Fruit fly (Drosophila melanogaster): ENCODE data around the gene Xrcc2.

Gene Xrcc2

dm6 chrX:18499679-18500187 is at the start of gene Xrcc2, which contains the start of gene Pgant7:
Gene Xrcc2, plus strand, starts transcription at chrX:18500127.
Gene Pgant7, minus strand, starts transcription at chrX:18499986.
- TF ChIP-seq CG34367 (tag; optimal IDR thresholded peaks at IDR 0.05) (no peak), gl (tag; optimal IDR thresholded peaks at IDR 0.05) (no peak), CG17806 (tag; optimal IDR thresholded peaks at IDR 0.05) (no peak), Pif1A (GFP tag; optimal IDR thresholded peaks at IDR 0.05) (no peak), D1 (tag; optimal IDR thresholded peaks at IDR 0.05) (no peak), CG8159 (tag; optimal IDR thresholded peaks at IDR 0.05) (no peak), CG9948 (tag; optimal IDR thresholded peaks at IDR 0.05) (no peak), CG32121 (GFP tag; IDR thresholded peaks at IDR 0.05) (no peak), Snoo (tag; optimal IDR thresholded peaks at IDR 0.05) (no peak), Ets98B (GFP tag; IDR thresholded peaks at IDR 0.05) (no peak), CG13204 (GFP tag; optimal IDR thresholded peaks at IDR 0.05) (no peak), CG12605 (GFP tag; IDR thresholded peaks at IDR 0.05) (no peak)

dm6 chrX:18452717-18453116 is 47.2 kb upstream of the Xrcc2 start:
- no peak for TF ChIP-seq CG34367 (tag; optimal IDR thresholded peaks at IDR 0.05)
- TF ChIP-seq CG10348 (GFP tag; IDR thresholded peaks at IDR 0.05), result no peak
- TF ChIP-seq Snoo (tag; optimal IDR thresholded peaks at IDR 0.05), result no peak
- no peak for TF ChIP-seq D1 (tag; optimal IDR thresholded peaks at IDR 0.05)
- TF ChIP-seq Pif1A (GFP tag; optimal IDR thresholded peaks at IDR 0.05), result no peak
- no peak for TF ChIP-seq CG32121 (GFP tag; IDR thresholded peaks at IDR 0.05)
- no peak for TF ChIP-seq gl (tag; optimal IDR thresholded peaks at IDR 0.05)
- no peak for TF ChIP-seq CG15710 (tag; optimal IDR thresholded peaks at IDR 0.05)
- no peak for TF ChIP-seq CG17806 (tag; optimal IDR thresholded peaks at IDR 0.05)
- no peak for TF ChIP-seq CG12605 (GFP tag; IDR thresholded peaks at IDR 0.05)

- no peak for TF ChIP-seq Pif1B (GFP tag; optimal IDR thresholded peaks at IDR 0.05)
- TF ChIP-seq CG17806 (tag; optimal IDR thresholded peaks at IDR 0.05), result no peak
- TF ChIP-seq gl (tag; optimal IDR thresholded peaks at IDR 0.05), result no peak
- no peak for TF ChIP-seq CG4496 (GFP tag; IDR thresholded peaks at IDR 0.05)
- TF ChIP-seq CG32121 (GFP tag; IDR thresholded peaks at IDR 0.05), result no peak
- TF ChIP-seq CG8301 (tag; optimal IDR thresholded peaks at IDR 0.05), result no peak
- no peak for TF ChIP-seq CG34367 (tag; optimal IDR thresholded peaks at IDR 0.05)
- no peak for TF ChIP-seq D1 (tag; optimal IDR thresholded peaks at IDR 0.05)
- TF ChIP-seq fd96Ca (GFP tag; IDR thresholded peaks at IDR 0.05), result no peak
- TF ChIP-seq rn (GFP tag; IDR thresholded peaks at IDR 0.05), result no peak
- TF ChIP-seq CG13204 (GFP tag; optimal IDR thresholded peaks at IDR 0.05), result no peak
- no peak for TF ChIP-seq Snoo (tag; optimal IDR thresholded peaks at IDR 0.05)
- no peak for TF ChIP-seq EcR (GFP tag; optimal IDR thresholded peaks at IDR 0.05)
- TF ChIP-seq CG14655 (GFP tag; optimal IDR thresholded peaks at IDR 0.05), result no peak
- TF ChIP-seq Ets98B (GFP tag; IDR thresholded peaks at IDR 0.05), result no peak
- TF ChIP-seq CG10348 (GFP tag; IDR thresholded peaks at IDR 0.05), result no peak
- no peak for TF ChIP-seq Pif1A (GFP tag; optimal IDR thresholded peaks at IDR 0.05)
- TF ChIP-seq CG12605 (GFP tag; IDR thresholded peaks at IDR 0.05), result no peak
Measured at dm6 chrX:18460318-18460717, 39.6 kb upstream of the Xrcc2 start, which contains the start of gene CG43843. Gene CG43843, minus strand, starts transcription at chrX:18460418.

- TF ChIP-seq CG34367 (tag; optimal IDR thresholded peaks at IDR 0.05), result no peak
- TF ChIP-seq CG13204 (GFP tag; optimal IDR thresholded peaks at IDR 0.05), result no peak
- TF ChIP-seq fd96Ca (GFP tag; IDR thresholded peaks at IDR 0.05), result no peak
- no peak for TF ChIP-seq rn (GFP tag; IDR thresholded peaks at IDR 0.05)
- no peak for TF ChIP-seq CG8159 (tag; optimal IDR thresholded peaks at IDR 0.05)
- no peak for TF ChIP-seq D1 (tag; optimal IDR thresholded peaks at IDR 0.05)
- TF ChIP-seq CG8301 (tag; optimal IDR thresholded peaks at IDR 0.05), result no peak
Measured at dm6 chrX:18467881-18468280, 32.0 kb upstream of the Xrcc2 start.

dm6 chrX:18479307-18480134 is 20.4 kb upstream of the Xrcc2 start, which contains the start of gene CG32547:
Gene CG32547, minus strand, starts transcription at chrX:18479487.
- TF ChIP-seq Snoo (tag; optimal IDR thresholded peaks at IDR 0.05) (no peak), Pif1A (GFP tag; optimal IDR thresholded peaks at IDR 0.05) (peak; percentile 21), CG10348 (GFP tag; IDR thresholded peaks at IDR 0.05) (no peak), CG17806 (tag; optimal IDR thresholded peaks at IDR 0.05) (peak; percentile 32), EcR (GFP tag; optimal IDR thresholded peaks at IDR 0.05) (no peak), CG15710 (tag; optimal IDR thresholded peaks at IDR 0.05) (no peak), CG8159 (tag; optimal IDR thresholded peaks at IDR 0.05) (peak; percentile 18), Ets98B (GFP tag; IDR thresholded peaks at IDR 0.05) (peak; percentile 28; the same call in 1 of the 2 replicates), fd96Ca (GFP tag; IDR thresholded peaks at IDR 0.05) (no peak), rn (GFP tag; IDR thresholded peaks at IDR 0.05) (no peak), CG4496 (GFP tag; IDR thresholded peaks at IDR 0.05) (peak; percentile 42; the same call in 2 of the 3 replicates), Pif1B (GFP tag; optimal IDR thresholded peaks at IDR 0.05) (peak; percentile 13), CG8301 (tag; optimal IDR thresholded peaks at IDR 0.05) (peak; percentile 19), CG12605 (GFP tag; IDR thresholded peaks at IDR 0.05) (no peak), CG13204 (GFP tag; optimal IDR thresholded peaks at IDR 0.05) (no peak), D1 (tag; optimal IDR thresholded peaks at IDR 0.05) (no peak), CG9948 (tag; optimal IDR thresholded peaks at IDR 0.05) (no peak), gl (tag; optimal IDR thresholded peaks at IDR 0.05) (no peak), CG14655 (GFP tag; optimal IDR thresholded peaks at IDR 0.05) (peak; percentile 3), CG34367 (tag; optimal IDR thresholded peaks at IDR 0.05) (no peak), CG32121 (GFP tag; IDR thresholded peaks at IDR 0.05) (0 out of 2 replicates have a peak, but pooled peaks have one; percentile 22)
